Worm (Caenorhabditis elegans) whole organism, L4 larva: ENCODE data around the gene T10D4.19.

Experiments
- F49E8.2 ChIP-seq: sonication (generic microtip); optimal IDR thresholded peaks from 2 replicates; lab custom pipeline; 2016; ENCODE audit warnings: missing compliant biosample characterization, mild to moderate bottlenecking, missing genetic modification characterization, borderline replicate concordance
- T26A8.4 ChIP-seq: fragments of 200-800 bp; sonication (Bioruptor generic); IDR thresholded peaks from 2 replicates; pipeline ENCODE4 v1.3.6; 2022; ENCODE audit warnings: missing genetic modification characterization, missing compliant biosample characterization
- lin-15B ChIP-seq: fragments of 150-350 bp; sonication (generic microtip); optimal IDR thresholded peaks from 3 replicates; lab custom pipeline; 2014; ENCODE audit warnings: missing biosample characterization, missing genetic modification characterization
- snpc-4 ChIP-seq: fragments of 150-350 bp; optimal IDR thresholded peaks from 2 replicates; lab custom pipeline; 2014; ENCODE audit warnings: missing biosample characterization, missing genetic modification characterization
- zag-1 ChIP-seq: fragments of 150-350 bp; optimal IDR thresholded peaks from 2 replicates; lab custom pipeline; 2014; ENCODE audit warnings: missing biosample characterization, missing genetic modification characterization
- ztf-7 ChIP-seq: fragments of 150-350 bp; optimal IDR thresholded peaks from 2 replicates; lab custom pipeline; 2014; ENCODE audit warnings: missing biosample characterization, missing genetic modification characterization

DNA sequence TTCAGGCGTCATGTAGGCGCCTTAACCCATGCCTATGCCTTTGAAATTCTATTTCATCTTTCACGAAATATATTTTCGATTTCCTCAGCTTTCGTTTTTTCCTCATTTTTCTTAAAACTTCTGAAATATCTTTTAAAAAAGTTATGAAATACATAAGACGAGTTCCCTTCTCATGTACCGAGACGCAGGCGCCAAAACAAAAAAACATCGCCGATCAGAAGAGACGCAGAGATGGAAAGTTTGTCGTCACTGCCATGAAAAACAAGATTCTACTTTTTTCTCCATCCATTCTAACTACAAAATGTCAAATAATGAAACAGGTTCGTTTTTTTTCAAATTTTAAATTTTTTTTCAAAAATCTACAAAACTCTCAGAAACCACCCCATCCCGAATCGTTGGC, 22.7 kb upstream of the T10D4.19 start, which contains the start of gene chil-24:
- TF ChIP-seq T26A8.4: no peak
- TF ChIP-seq lin-15B (tag; lab: Kevin White, UChicago): no peak
- TF ChIP-seq zag-1 (tag; lab: Kevin White, UChicago): no peak
- TF ChIP-seq ztf-7: no peak
- TF ChIP-seq snpc-4 (tag; lab: Kevin White, UChicago): no peak
- TF ChIP-seq F49E8.2 (tag; lab: Kevin White, UChicago): no peak
